Fruit fly (Drosophila melanogaster): ENCODE measurements around the gene TkR99D.
A peak's percentile ranks its signal among the peaks of the same experiment; 100 is the strongest.

TkR99D gene

dm6 chr3R:29903775-29904356 is 65.4 kb downstream of the TkR99D start, which contains the start of gene CG15517 (continued):
- TF ChIP-seq CG2712 (tag; optimal IDR thresholded peaks at IDR 0.05) = no peak
- TF ChIP-seq CG8924 (tag; optimal IDR thresholded peaks at IDR 0.05) = no peak
- no peak for TF ChIP-seq insv (GFP tag; optimal IDR thresholded peaks at IDR 0.05)
- TF ChIP-seq crol (GFP tag; IDR thresholded peaks at IDR 0.05) = no peak
- no peak for TF ChIP-seq ttk (GFP tag; IDR thresholded peaks at IDR 0.05)
- TF ChIP-seq cato (GFP tag; optimal IDR thresholded peaks at IDR 0.05; ENCODE audit: borderline replicate concordance) = no peak
- no peak for TF ChIP-seq slou (GFP tag; optimal IDR thresholded peaks at IDR 0.05)
- TF ChIP-seq amos (GFP tag; IDR thresholded peaks at IDR 0.05; ENCODE audit: partially characterized antibody) = peak; percentile 67; the same call in 1 of the 2 replicates
- peak; percentile 62 for TF ChIP-seq Dek (tag; optimal IDR thresholded peaks at IDR 0.05)
- 0 out of 2 replicates have a peak, but pooled peaks have one; percentile 30 for TF ChIP-seq Rfx (GFP tag; IDR thresholded peaks at IDR 0.05)
- no peak for TF ChIP-seq CG14667 (GFP tag; IDR thresholded peaks at IDR 0.05)
- peak; percentile 3 for TF ChIP-seq CG13894 (tag; optimal IDR thresholded peaks at IDR 0.05)
- no peak for TF ChIP-seq gce (GFP tag; IDR thresholded peaks at IDR 0.05)
- TF ChIP-seq CG13624 (GFP tag; optimal IDR thresholded peaks at IDR 0.05) = no peak
- TF ChIP-seq CG13287 (GFP tag; IDR thresholded peaks at IDR 0.05; ENCODE audit: partially characterized antibody) = peak; percentile 8; the same call in 1 of the 2 replicates
- TF ChIP-seq org-1 (GFP tag; optimal IDR thresholded peaks at IDR 0.05) = no peak
- no peak for TF ChIP-seq Dbx (GFP tag; IDR thresholded peaks at IDR 0.05)
- TF ChIP-seq CG2889 (GFP tag; IDR thresholded peaks at IDR 0.05) = no peak
- no peak for TF ChIP-seq mam (GFP tag; optimal IDR thresholded peaks at IDR 0.05)
- TF ChIP-seq pan (optimal IDR thresholded peaks at IDR 0.05) = no peak
- no peak for TF ChIP-seq pan (GFP tag; optimal IDR thresholded peaks at IDR 0.05 in 1 of 2, IDR thresholded peaks at IDR 0.05 in 1 of 2)
- TF ChIP-seq D19A (tag; optimal IDR thresholded peaks at IDR 0.05) = no peak
- peak; percentile 66; the same call in 1 of the 4 replicates for TF ChIP-seq chinmo (GFP tag; IDR thresholded peaks at IDR 0.05; ENCODE audit: partially characterized antibody)
- TF ChIP-seq oc (tag; optimal IDR thresholded peaks at IDR 0.05) = no peak
- TF ChIP-seq tap (tag; optimal IDR thresholded peaks at IDR 0.05) = no peak
- TF ChIP-seq aop (GFP tag; IDR thresholded peaks at IDR 0.05) = no peak
- TF ChIP-seq Side (GFP tag; optimal IDR thresholded peaks at IDR 0.05) = no peak
- TF ChIP-seq CG1529 (GFP tag; optimal IDR thresholded peaks at IDR 0.05) = no peak
- TF ChIP-seq kay (GFP tag; optimal IDR thresholded peaks at IDR 0.05) = no peak
- no peak for TF ChIP-seq Mrtf (GFP tag; IDR thresholded peaks at IDR 0.05)
- TF ChIP-seq cg (GFP tag; optimal IDR thresholded peaks at IDR 0.05) = peak; percentile 2
- no peak for TF ChIP-seq Hey (tag; optimal IDR thresholded peaks at IDR 0.05)
- TF ChIP-seq pum (GFP tag; optimal IDR thresholded peaks at IDR 0.05) = no peak
- TF ChIP-seq HLH4C (GFP tag; IDR thresholded peaks at IDR 0.05; ENCODE audit: partially characterized antibody) = no peak
- no peak for TF ChIP-seq shn (GFP tag; optimal IDR thresholded peaks at IDR 0.05)
- TF ChIP-seq jumu (GFP tag; optimal IDR thresholded peaks at IDR 0.05) = no peak
- peak; percentile 45 for TF ChIP-seq CoRest (tag; optimal IDR thresholded peaks at IDR 0.05)
- no peak for TF ChIP-seq CG4404 (GFP tag; IDR thresholded peaks at IDR 0.05)
- no peak for TF ChIP-seq CG10431 (GFP tag; optimal IDR thresholded peaks at IDR 0.05)
- no peak for TF ChIP-seq mld (GFP tag; IDR thresholded peaks at IDR 0.05; ENCODE audit: partially characterized antibody)
- no peak for TF ChIP-seq Nf-YC (tag; optimal IDR thresholded peaks at IDR 0.05)
- TF ChIP-seq slbo (GFP tag; IDR thresholded peaks at IDR 0.05) = peak; percentile 55
- peak; percentile 2 for TF ChIP-seq Hr3 (GFP tag; optimal IDR thresholded peaks at IDR 0.05)
- TF ChIP-seq CG5245 (GFP tag; optimal IDR thresholded peaks at IDR 0.05) = no peak
- TF ChIP-seq Hmr (GFP tag; optimal IDR thresholded peaks at IDR 0.05) = peak; percentile 18
- no peak for TF ChIP-seq MESR4 (GFP tag; optimal IDR thresholded peaks at IDR 0.05)
- no peak for TF ChIP-seq CG1233 (GFP tag; optimal IDR thresholded peaks at IDR 0.05)
- TF ChIP-seq odd (GFP tag; optimal IDR thresholded peaks at IDR 0.05) = no peak
- TF ChIP-seq tx (GFP tag; optimal IDR thresholded peaks at IDR 0.05) = no peak
- no peak for TF ChIP-seq nau (GFP tag; optimal IDR thresholded peaks at IDR 0.05)
- TF ChIP-seq Xbp1 (GFP tag; optimal IDR thresholded peaks at IDR 0.05) = peak; percentile 20
